Worm (Caenorhabditis elegans) whole organism, late embryonic: ENCODE results near the gene nhr-201.

Source experiments
- K09A11.1 ChIP-seq: sonication (generic microtip); optimal IDR thresholded peaks from 2 replicates; lab custom pipeline; 2017; ENCODE audit warnings: antibody characterized with exemption, mild to moderate bottlenecking, missing genetic modification characterization, missing compliant biosample characterization; ENCODE audit not compliant: insufficient read depth
- ceh-18 ChIP-seq: sonication (generic microtip); optimal IDR thresholded peaks from 2 replicates; lab custom pipeline; 2016; ENCODE audit warnings: missing genetic modification characterization, missing compliant biosample characterization
- nfya-1 ChIP-seq: sonication (generic microtip); optimal IDR thresholded peaks from 2 replicates; lab custom pipeline; 2017; ENCODE audit warnings: missing genetic modification characterization, mild to moderate bottlenecking, missing compliant biosample characterization, antibody characterized with exemption, moderate library complexity
- pax-1 ChIP-seq: fragments of 150-350 bp; optimal IDR thresholded peaks from 2 replicates; lab custom pipeline; 2014; ENCODE audit warnings: missing biosample characterization, missing genetic modification characterization
- ref-2 ChIP-seq: sonication (generic microtip); optimal IDR thresholded peaks from 2 replicates; lab custom pipeline; 2016; ENCODE audit warnings: missing genetic modification characterization, missing compliant biosample characterization
- sox-2 ChIP-seq: fragments of 200-800 bp; sonication (Bioruptor generic); IDR thresholded peaks from 2 replicates; pipeline ENCODE4 v1.3.6; 2022; ENCODE audit warnings: missing genetic modification reagents, missing genetic modification characterization, missing compliant biosample characterization
- syd-9 ChIP-seq: sonication (generic microtip); optimal IDR thresholded peaks from 2 replicates; lab custom pipeline; 2016; ENCODE audit warnings: mild to moderate bottlenecking, missing genetic modification characterization, moderate library complexity, missing compliant biosample characterization
- unc-86 ChIP-seq: sonication (generic microtip); optimal IDR thresholded peaks from 2 replicates; lab custom pipeline; 2016; ENCODE audit warnings: missing genetic modification characterization, missing compliant biosample characterization

- TF ChIP-seq unc-86 (no peak), nfya-1 (tag; lab: Kevin White, UChicago) (no peak), ceh-18 (tag; lab: Kevin White, UChicago) (no peak), sox-2 (no peak), pax-1 (tag; lab: Kevin White, UChicago) (no peak), syd-9 (tag; lab: Kevin White, UChicago) (no peak), K09A11.1 (tag; lab: Kevin White, UChicago) (no peak), ref-2 (tag; lab: Kevin White, UChicago) (no peak)
Measured at ce11 chrV:443193-443592, 21.4 kb upstream of the nhr-201 start, which contains the start of gene srh-33.
